Fruit fly (Drosophila melanogaster) whole organism, adult: ENCODE data around the gene Rsph3.

Source experiments
- CG11617 ChIP-seq: fragments of 200-800 bp; sonication (Bioruptor generic); optimal IDR thresholded peaks from 2 replicates; lab custom pipeline; 2017; ENCODE audit warnings: mild to moderate bottlenecking, missing biosample characterization, missing genetic modification reagents, missing genetic modification characterization
- CG12768 ChIP-seq: fragments of 200-800 bp; sonication (Bioruptor generic); optimal IDR thresholded peaks from 2 replicates; lab custom pipeline; 2017; ENCODE audit warnings: missing biosample characterization, missing genetic modification characterization, mild to moderate bottlenecking, moderate library complexity, missing genetic modification reagents
- CG14711 ChIP-seq: fragments of 200-800 bp; sonication (Bioruptor generic); optimal IDR thresholded peaks from 2 replicates; lab custom pipeline; 2018; ENCODE audit warnings: missing biosample characterization, mild to moderate bottlenecking, missing genetic modification characterization, moderate library complexity
- CG1620 ChIP-seq: fragments of 200-800 bp; sonication (Bioruptor generic); optimal IDR thresholded peaks from 2 replicates; lab custom pipeline; 2016; ENCODE audit warnings: missing biosample characterization, missing genetic modification characterization
- CG33017 ChIP-seq: fragments of 200-800 bp; sonication (Bioruptor generic); optimal IDR thresholded peaks from 2 replicates; lab custom pipeline; 2018; ENCODE audit warnings: missing biosample characterization, mild to moderate bottlenecking, missing genetic modification characterization, moderate library complexity
- CG5204 ChIP-seq: fragments of 200-800 bp; sonication (Bioruptor generic); optimal IDR thresholded peaks from 2 replicates; lab custom pipeline; 2016; ENCODE audit warnings: missing biosample characterization, missing genetic modification characterization
- CG7045 ChIP-seq: fragments of 200-800 bp; sonication (Bioruptor generic); optimal IDR thresholded peaks from 2 replicates; lab custom pipeline; 2017; ENCODE audit warnings: missing biosample characterization, mild to moderate bottlenecking, missing genetic modification characterization
- CG7101 ChIP-seq: fragments of 200-800 bp; sonication (Bioruptor generic); optimal IDR thresholded peaks from 2 replicates; lab custom pipeline; 2018; ENCODE audit warnings: missing biosample characterization, mild to moderate bottlenecking, missing genetic modification characterization, moderate library complexity
- Clk ChIP-seq: fragments of 200-800 bp; sonication (Bioruptor generic); optimal IDR thresholded peaks from 2 replicates; lab custom pipeline; 2017; ENCODE audit warnings: missing biosample characterization, missing genetic modification characterization
- Crg-1 ChIP-seq: fragments of 200-800 bp; sonication (Bioruptor generic); optimal IDR thresholded peaks from 2 replicates; lab custom pipeline; 2016; ENCODE audit warnings: missing biosample characterization, missing genetic modification characterization
- Hr96 ChIP-seq: fragments of 200-800 bp; sonication (Bioruptor generic); optimal IDR thresholded peaks from 2 replicates; lab custom pipeline; 2016; ENCODE audit warnings: missing biosample characterization, missing genetic modification characterization
- Mnt ChIP-seq: fragments of 200-800 bp; sonication (Bioruptor generic); optimal IDR thresholded peaks from 2 replicates; lab custom pipeline; 2016; ENCODE audit warnings: missing biosample characterization, mild to moderate bottlenecking, missing genetic modification characterization
- bab1 ChIP-seq: fragments of 200-800 bp; sonication (Bioruptor generic); optimal IDR thresholded peaks from 3 replicates; lab custom pipeline; 2019; ENCODE audit warnings: missing biosample characterization, mild to moderate bottlenecking, missing genetic modification characterization, moderate library complexity
- cic ChIP-seq: fragments of 200-800 bp; sonication (Bioruptor generic); optimal IDR thresholded peaks from 2 replicates; lab custom pipeline; 2017; ENCODE audit warnings: missing biosample characterization, mild to moderate bottlenecking, missing genetic modification characterization, moderate library complexity
- cnc ChIP-seq, 2 experiments: fragments of >200 bp; optimal IDR thresholded peaks; 2 replicates each; lab custom pipeline; 2017
- kay ChIP-seq: fragments of 200-800 bp; sonication (Bioruptor generic); peaks from one replicate; lab custom pipeline; 2016; ENCODE audit warnings: missing biosample characterization, missing genetic modification characterization, borderline replicate concordance
- ovo ChIP-seq: fragments of 200-800 bp; sonication (Bioruptor generic); optimal IDR thresholded peaks from 2 replicates; lab custom pipeline; 2016; ENCODE audit warnings: missing biosample characterization, missing genetic modification characterization
- pad ChIP-seq: fragments of 200-800 bp; sonication (Bioruptor generic); optimal IDR thresholded peaks from 3 replicates; lab custom pipeline; 2017; ENCODE audit warnings: missing biosample characterization, missing genetic modification characterization, mild to moderate bottlenecking, moderate library complexity, missing genetic modification reagents
- tj ChIP-seq: fragments of 200-800 bp; sonication (Bioruptor generic); optimal IDR thresholded peaks from 3 replicates; lab custom pipeline; 2017; ENCODE audit warnings: missing biosample characterization, mild to moderate bottlenecking, missing genetic modification characterization, moderate library complexity
- toe ChIP-seq: fragments of 200-800 bp; sonication (Bioruptor generic); optimal IDR thresholded peaks from 2 replicates; lab custom pipeline; 2016; ENCODE audit warnings: missing biosample characterization, missing genetic modification characterization

Rsph3 gene

dm6 chr3L:6743346-6744165, 19.5 kb downstream of the Rsph3 start:
- TF ChIP-seq bab1 (GFP tag; lab: Kevin White, UChicago) (peak; percentile 6), ovo (peak; percentile 43), Hr96 (GFP tag; lab: Kevin White, UChicago) (peak; percentile 35), CG1620 (GFP tag; lab: Kevin White, UChicago) (peak; percentile 51), cnc (optimal IDR thresholded peaks at IDR 0.05; lab: Kevin White, UChicago) (no peak), Mnt (GFP tag; lab: Kevin White, UChicago) (peak; percentile 89), toe (peak; percentile 31), CG11617 (GFP tag; lab: Kevin White, UChicago) (peak; percentile 71), Crg-1 (GFP tag; lab: Kevin White, UChicago) (no peak), CG33017 (tag; lab: Kevin White, UChicago) (peak; percentile 94), kay (GFP tag; lab: Kevin White, UChicago) (no peak), cic (GFP tag; lab: Kevin White, UChicago) (peak; percentile 43), CG5204 (GFP tag; lab: Kevin White, UChicago) (peak; percentile 46), CG14711 (no peak), CG7101 (no peak), tj (peak; percentile 25), pad (GFP tag; lab: Kevin White, UChicago) (peak; percentile 95), CG12768 (GFP tag; lab: Kevin White, UChicago) (peak; percentile 8), CG7045 (GFP tag; lab: Kevin White, UChicago) (peak; percentile 25), Clk (GFP tag; lab: Kevin White, UChicago) (peak; percentile 17)

DNA sequence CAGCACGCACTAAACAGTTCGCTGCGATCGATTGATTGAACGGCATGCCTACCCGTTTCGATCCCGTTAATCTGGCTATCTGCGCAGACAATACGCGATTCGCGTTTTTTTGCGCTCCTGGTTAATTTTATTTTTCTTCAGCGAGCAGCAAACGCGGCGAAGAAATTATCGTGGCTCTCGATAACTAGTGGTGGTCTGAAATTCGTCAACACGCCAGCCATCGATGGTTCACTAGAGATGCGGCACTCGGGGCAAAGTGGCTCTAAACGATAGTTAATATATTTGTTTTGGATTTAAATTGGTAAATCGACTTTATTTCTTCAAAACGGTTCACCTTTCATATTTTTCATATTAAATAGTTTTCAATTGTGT, 20.1 kb downstream of the Rsph3 start, which contains the start of gene dikar:
TSS of gene dikar (minus strand) at position 191 of the 372 bp plus-strand sequence.
- TF ChIP-seq Mnt (GFP tag; lab: Kevin White, UChicago) (no peak), pad (GFP tag; lab: Kevin White, UChicago) (no peak), CG11617 (GFP tag; lab: Kevin White, UChicago) (no peak), CG7045 (GFP tag; lab: Kevin White, UChicago) (peak; percentile 27), CG7101 (peak; percentile 42), Crg-1 (GFP tag; lab: Kevin White, UChicago) (no peak), CG33017 (tag; lab: Kevin White, UChicago) (no peak), toe (peak; percentile 67), CG1620 (GFP tag; lab: Kevin White, UChicago) (peak; percentile 70), CG12768 (GFP tag; lab: Kevin White, UChicago) (no peak), Clk (GFP tag; lab: Kevin White, UChicago) (no peak), cic (GFP tag; lab: Kevin White, UChicago) (no peak), Hr96 (GFP tag; lab: Kevin White, UChicago) (peak; percentile 58), cnc (optimal IDR thresholded peaks at IDR 0.05; lab: Kevin White, UChicago) (no peak), CG14711 (peak; percentile 11), CG5204 (GFP tag; lab: Kevin White, UChicago) (peak; percentile 75), bab1 (GFP tag; lab: Kevin White, UChicago) (peak; percentile 52), kay (GFP tag; lab: Kevin White, UChicago) (no peak), ovo (peak; percentile 14), tj (no peak)

DNA sequence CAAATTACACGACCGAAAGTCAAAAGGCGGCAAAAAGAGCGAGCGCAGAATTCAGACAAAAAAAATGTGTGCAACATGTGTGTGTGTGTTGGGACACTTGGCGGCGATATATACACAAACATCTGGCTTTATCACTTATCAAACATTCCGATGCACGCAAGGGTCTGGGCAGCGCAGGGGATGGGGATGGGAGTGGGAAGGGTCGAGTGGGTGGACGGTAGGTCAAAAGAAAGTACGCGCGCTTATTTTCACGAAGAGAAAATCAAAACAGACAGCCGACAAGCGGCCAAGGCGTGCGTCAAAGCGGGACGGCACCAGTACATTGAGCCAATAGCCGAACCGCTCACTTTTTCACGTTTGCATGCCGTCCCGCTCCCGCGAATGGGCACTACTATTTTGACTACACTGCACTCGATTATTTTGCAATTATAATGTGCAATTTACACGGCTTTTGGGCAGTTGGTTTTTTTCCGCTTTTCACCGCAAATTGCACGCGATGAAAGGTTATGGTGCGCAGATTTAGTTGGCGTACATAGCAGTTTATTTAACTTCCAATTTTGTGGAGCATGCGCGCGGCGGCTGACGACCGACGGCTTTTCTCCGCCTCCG, 20.8 kb downstream of the Rsph3 start:
- TF ChIP-seq pad (GFP tag; lab: Kevin White, UChicago) (peak; percentile 88), CG5204 (GFP tag; lab: Kevin White, UChicago) (no peak), ovo (peak; percentile 5), CG7045 (GFP tag; lab: Kevin White, UChicago) (peak; percentile 11), CG14711 (no peak), bab1 (GFP tag; lab: Kevin White, UChicago) (no peak), cic (GFP tag; lab: Kevin White, UChicago) (peak; percentile 92), Mnt (GFP tag; lab: Kevin White, UChicago) (peak; percentile 94), CG1620 (GFP tag; lab: Kevin White, UChicago) (no peak), CG33017 (tag; lab: Kevin White, UChicago) (peak; percentile 8), tj (peak; percentile 40), cnc (optimal IDR thresholded peaks at IDR 0.05; lab: Kevin White, UChicago) (no peak), toe (peak; percentile 35), CG11617 (GFP tag; lab: Kevin White, UChicago) (no peak), Clk (GFP tag; lab: Kevin White, UChicago) (peak; percentile 42)

DNA sequence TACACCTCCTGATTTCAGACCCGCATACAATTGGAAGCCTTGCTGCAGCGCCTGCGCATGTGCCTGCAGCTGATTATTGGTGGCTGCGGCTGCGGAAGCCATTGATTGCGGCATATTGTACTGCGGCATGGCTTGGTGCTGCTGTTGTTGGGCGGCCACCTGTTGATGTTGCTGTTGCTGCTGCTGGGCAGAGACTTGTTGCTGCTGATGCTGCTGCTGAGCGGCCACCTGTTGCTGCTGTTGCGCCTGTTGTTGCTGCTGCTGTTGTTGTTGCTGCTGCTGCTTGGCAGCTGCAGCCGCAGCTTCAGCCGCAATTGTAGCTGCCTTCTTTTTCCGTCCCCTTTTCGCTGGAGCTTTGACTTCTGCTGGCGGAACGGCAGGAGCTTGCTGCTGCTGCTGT, 32.0 kb downstream of the Rsph3 start:
- no peak for TF ChIP-seq tj
- no peak for TF ChIP-seq pad (GFP tag; lab: Kevin White, UChicago)
- no peak for TF ChIP-seq CG12768 (GFP tag; lab: Kevin White, UChicago)
- no peak for TF ChIP-seq Hr96 (GFP tag; lab: Kevin White, UChicago)
- no peak for TF ChIP-seq kay (GFP tag; lab: Kevin White, UChicago)
- no peak for TF ChIP-seq cic (GFP tag; lab: Kevin White, UChicago)
- TF ChIP-seq bab1 (GFP tag; lab: Kevin White, UChicago), result no peak
- TF ChIP-seq CG1620 (GFP tag; lab: Kevin White, UChicago), result no peak
- no peak for TF ChIP-seq ovo
- no peak for TF ChIP-seq Crg-1 (GFP tag; lab: Kevin White, UChicago)
- TF ChIP-seq Clk (GFP tag; lab: Kevin White, UChicago), result no peak
- TF ChIP-seq CG33017 (tag; lab: Kevin White, UChicago), result no peak
- TF ChIP-seq CG7045 (GFP tag; lab: Kevin White, UChicago), result no peak
- TF ChIP-seq CG11617 (GFP tag; lab: Kevin White, UChicago), result no peak
- TF ChIP-seq Mnt (GFP tag; lab: Kevin White, UChicago), result no peak
